Worm (Caenorhabditis elegans) whole organism, L2 larva: Measurements from ENCODE around the gene dnj-26.

Experiments
- unc-62 ChIP-seq: fragments of 150-350 bp; optimal IDR thresholded peaks from 2 replicates; lab custom pipeline; 2014; ENCODE audit warnings: missing biosample characterization, missing genetic modification reagents, missing genetic modification characterization
- ztf-4 ChIP-seq: fragments of 150-350 bp; optimal IDR thresholded peaks from 2 replicates; lab custom pipeline; 2014; ENCODE audit warnings: missing biosample characterization, missing genetic modification characterization

ce11 chrIV:12282157-12282789, 29.8 kb upstream of the dnj-26 start, which contains the start of the genes C42C1.12 and C42C1.19:
- TF ChIP-seq ztf-4 (tag; lab: Kevin White, UChicago), result no peak
- no peak for TF ChIP-seq unc-62
